Worm (Caenorhabditis elegans): ENCODE results near the gene nas-10.

nas-10 gene

DNA sequence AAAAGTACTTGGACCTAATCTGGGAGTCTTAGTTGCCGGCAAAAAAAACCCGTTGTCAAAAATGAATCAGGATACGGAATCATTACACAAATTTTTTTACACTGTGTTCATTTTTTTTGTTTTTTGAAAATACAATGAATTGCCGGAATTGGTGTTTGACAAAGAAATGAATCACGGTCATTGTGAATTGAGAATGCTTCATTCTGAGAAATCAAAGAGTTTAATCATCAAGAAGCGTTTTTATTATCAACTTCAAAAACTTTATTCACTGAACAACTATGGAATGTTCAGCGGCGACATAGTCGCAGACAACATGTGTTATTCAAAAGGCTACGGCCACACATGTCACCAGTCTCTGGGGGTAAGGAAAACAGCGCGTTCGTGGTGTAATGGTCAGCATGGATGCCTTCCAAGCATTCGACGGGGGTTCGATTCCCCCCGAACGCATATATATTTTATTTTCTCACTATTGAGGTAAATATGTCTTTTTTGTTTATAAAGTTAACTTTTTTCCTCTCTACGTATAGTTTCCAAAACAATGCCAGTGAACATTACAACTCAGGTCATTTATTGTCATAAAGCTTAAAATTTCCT is at the start of gene nas-10 (continued):
- TF ChIP-seq T23F11.4 (GFP tag; optimal IDR thresholded peaks at IDR 0.05): peak; percentile 67
- peak; percentile 82 for TF ChIP-seq syd-9 (tag; optimal IDR thresholded peaks at IDR 0.05)
- TF ChIP-seq ceh-34 (tag; optimal IDR thresholded peaks at IDR 0.05): peak; percentile 82
- TF ChIP-seq pat-9 (tag; optimal IDR thresholded peaks at IDR 0.05): peak; percentile 86
- TF ChIP-seq ets-4 (tag; optimal IDR thresholded peaks at IDR 0.05): peak; percentile 34
- TF ChIP-seq ceh-30 (tag; optimal IDR thresholded peaks at IDR 0.05): no peak
- TF ChIP-seq dve-1 (tag; optimal IDR thresholded peaks at IDR 0.05): peak; percentile 40
- no peak for TF ChIP-seq fkh-10 (GFP tag; optimal IDR thresholded peaks at IDR 0.05)
- TF ChIP-seq unc-55 (GFP tag; optimal IDR thresholded peaks at IDR 0.05): no peak
- TF ChIP-seq hlh-6 (tag; optimal IDR thresholded peaks at IDR 0.05): peak; percentile 70
- TF ChIP-seq pag-3 (tag; optimal IDR thresholded peaks at IDR 0.05; ENCODE audit: borderline replicate concordance): peak; percentile 14
- TF ChIP-seq hlh-13 (GFP tag; optimal IDR thresholded peaks at IDR 0.05): peak; percentile 64
- TF ChIP-seq pha-4 (tag; optimal IDR thresholded peaks at IDR 0.05): no peak
- TF ChIP-seq unc-42 (tag; optimal IDR thresholded peaks at IDR 0.05): peak; percentile 37
- peak; percentile 84 for TF ChIP-seq sdc-2 (tag; optimal IDR thresholded peaks at IDR 0.05)
- TF ChIP-seq ceh-2 (tag; optimal IDR thresholded peaks at IDR 0.05): peak; percentile 75
- no peak for TF ChIP-seq mec-3 (tag; optimal IDR thresholded peaks at IDR 0.05; ENCODE audit: borderline replicate concordance)

DNA sequence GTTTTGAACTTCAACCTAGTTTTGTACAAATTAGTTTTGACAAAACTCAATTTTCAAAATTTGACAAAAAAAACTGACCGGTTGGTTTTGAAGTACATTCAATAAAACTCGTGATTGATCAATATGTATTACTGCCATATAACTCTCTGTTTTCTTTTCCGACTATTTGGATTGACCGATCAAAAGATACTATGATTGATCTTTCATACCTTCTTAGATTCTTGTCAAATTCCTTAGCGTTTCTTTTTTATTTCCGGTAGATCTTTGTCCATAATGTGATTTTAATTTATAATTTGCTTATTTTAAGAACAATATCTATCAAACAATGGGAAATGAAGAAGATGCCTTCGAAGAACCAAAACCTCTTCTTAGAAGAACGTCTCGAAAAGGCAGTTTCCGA is 49.0 kb upstream of the nas-10 start, which contains the start of gene F58A3.3:
Gene F58A3.3, plus strand, starts transcription at position 301 of the 400 bp plus-strand sequence.
- TF ChIP-seq hlh-6 (tag; optimal IDR thresholded peaks at IDR 0.05) (no peak), pat-9 (tag; optimal IDR thresholded peaks at IDR 0.05) (no peak), ttx-3 (tag; optimal IDR thresholded peaks at IDR 0.05) (no peak), unc-42 (tag; optimal IDR thresholded peaks at IDR 0.05) (no peak), ceh-2 (tag; optimal IDR thresholded peaks at IDR 0.05) (no peak), fkh-6 (tag; optimal IDR thresholded peaks at IDR 0.05) (no peak), eyg-1 (tag; optimal IDR thresholded peaks at IDR 0.05) (no peak), ceh-24 (tag; optimal IDR thresholded peaks at IDR 0.05) (no peak), unc-86 (tag; optimal IDR thresholded peaks at IDR 0.05) (no peak)

DNA sequence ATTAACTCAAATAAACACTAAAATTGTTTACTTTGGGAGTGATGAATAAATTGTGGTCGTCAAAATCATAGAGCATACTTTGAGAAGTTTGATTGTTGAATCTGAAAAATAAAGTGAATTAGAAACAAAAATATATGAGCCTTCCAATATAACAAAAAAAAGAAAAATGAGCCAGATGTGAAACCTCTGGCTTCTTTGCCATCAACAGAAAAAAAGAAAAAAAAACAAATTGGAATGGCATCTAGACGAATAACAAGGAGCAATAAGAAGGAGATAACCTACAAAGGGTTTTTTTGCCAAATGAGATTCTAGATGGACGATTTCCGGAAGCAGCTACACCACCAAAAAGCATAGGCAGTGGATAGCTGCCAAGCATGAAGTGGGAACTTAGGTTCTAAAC is 47.3 kb upstream of the nas-10 start, which contains the start of gene F58A3.4:
Gene F58A3.4, minus strand, starts transcription at position 101 of the 400 bp plus-strand sequence.
- TF ChIP-seq madf-2 (tag; optimal IDR thresholded peaks at IDR 0.05) (no peak), ceh-45 (GFP tag; IDR thresholded peaks at IDR 0.05) (no peak), npax-4 (tag; optimal IDR thresholded peaks at IDR 0.05) (no peak), zip-5 (tag; optimal IDR thresholded peaks at IDR 0.05) (no peak), sox-4 (tag; optimal IDR thresholded peaks at IDR 0.05) (no peak), sdc-2 (tag; optimal IDR thresholded peaks at IDR 0.05) (no peak), pat-9 (tag; optimal IDR thresholded peaks at IDR 0.05) (no peak), unc-3 (GFP tag; conservative IDR thresholded peaks at IDR 0.05) (no peak), unc-3 (tag; optimal IDR thresholded peaks at IDR 0.05) (no peak), gmeb-2 (tag; optimal IDR thresholded peaks at IDR 0.05) (no peak), odd-2 (tag; optimal IDR thresholded peaks at IDR 0.05) (no peak), hlh-30 (tag; optimal IDR thresholded peaks at IDR 0.05; ENCODE audit: insufficient read depth) (no peak), lim-6 (tag; optimal IDR thresholded peaks at IDR 0.05) (no peak), ama-1 (optimal IDR thresholded peaks at IDR 0.05) (no peak), pqm-1 (tag; optimal IDR thresholded peaks at IDR 0.05) (no peak), ceh-30 (tag; optimal IDR thresholded peaks at IDR 0.05) (no peak), fkh-10 (GFP tag; optimal IDR thresholded peaks at IDR 0.05) (no peak), dve-1 (tag; optimal IDR thresholded peaks at IDR 0.05) (no peak), nhr-11 (tag; optimal IDR thresholded peaks at IDR 0.05) (no peak)

- TF ChIP-seq hlh-13 (GFP tag; optimal IDR thresholded peaks at IDR 0.05): no peak
- TF ChIP-seq unc-3 (GFP tag; conservative IDR thresholded peaks at IDR 0.05): no peak
- TF ChIP-seq unc-3 (tag; optimal IDR thresholded peaks at IDR 0.05): no peak
- no peak for TF ChIP-seq pha-4 (tag; optimal IDR thresholded peaks at IDR 0.05)
- TF ChIP-seq hlh-30 (tag; optimal IDR thresholded peaks at IDR 0.05; ENCODE audit: insufficient read depth): no peak
These were observed 45.7 kb upstream of the nas-10 start, which contains the start of gene ttr-31 for ce11 chrX:11008954-11009353. ttr-31 (minus strand) TSS chrX:11009054.

All from whole organism, late embryonic.